Fruit fly (Drosophila melanogaster) whole organism, adult: Measurements from ENCODE around the gene Fibp.
A peak's percentile ranks its signal among the peaks of the same experiment; 100 is the strongest.

Experiments
- CG14711 ChIP-seq: fragments of 200-800 bp; sonication (Bioruptor generic); optimal IDR thresholded peaks from 2 replicates; lab custom pipeline; 2018; ENCODE audit warnings: missing biosample characterization, mild to moderate bottlenecking, missing genetic modification characterization, moderate library complexity
- Clk ChIP-seq: fragments of 200-800 bp; sonication (Bioruptor generic); optimal IDR thresholded peaks from 2 replicates; lab custom pipeline; 2017; ENCODE audit warnings: missing biosample characterization, missing genetic modification characterization
- Hr96 ChIP-seq: fragments of 200-800 bp; sonication (Bioruptor generic); optimal IDR thresholded peaks from 2 replicates; lab custom pipeline; 2016; ENCODE audit warnings: missing biosample characterization, missing genetic modification characterization
- cnc ChIP-seq, 2 experiments: fragments of >200 bp; optimal IDR thresholded peaks; 2 replicates each; lab custom pipeline; 2017

DNA sequence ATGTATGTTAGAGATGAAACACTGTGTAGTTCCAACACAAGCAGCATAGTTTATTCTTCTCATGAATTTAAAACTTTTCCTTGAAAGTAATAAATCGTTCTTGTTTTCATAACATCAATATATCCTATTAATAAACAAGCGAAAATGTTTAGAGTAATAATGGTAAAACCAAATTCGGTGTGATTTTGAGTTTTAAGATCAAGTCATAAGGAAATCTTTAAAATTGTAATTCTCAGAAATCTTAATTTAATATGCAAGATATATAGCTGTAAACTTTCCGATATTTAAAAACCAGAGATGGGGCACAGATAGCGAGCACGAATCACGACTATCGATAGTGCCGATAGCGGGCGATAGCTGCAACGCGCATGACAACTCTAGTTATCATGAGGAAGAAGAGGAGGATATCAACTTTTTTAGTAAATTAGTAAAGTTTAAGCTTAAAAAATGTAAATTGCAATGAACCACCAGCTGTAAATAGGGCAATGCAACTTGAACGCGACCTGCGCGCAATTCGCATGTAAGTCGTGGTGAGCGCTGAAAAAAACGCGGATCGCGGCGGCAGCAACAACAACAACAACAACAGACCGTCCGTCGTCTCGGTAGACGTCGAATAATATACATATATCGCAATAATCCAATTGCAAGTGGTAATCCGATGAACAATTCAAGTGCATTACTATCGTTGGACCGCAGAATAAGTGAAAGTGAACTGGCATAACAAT is at the start of gene Fibp, which contains the start of gene Deaf1:
- TF ChIP-seq cnc (optimal IDR thresholded peaks at IDR 0.05; lab: Kevin White, UChicago) = no peak
- peak; percentile 66 for TF ChIP-seq Clk (GFP tag; lab: Kevin White, UChicago)
- peak; percentile 88 for TF ChIP-seq Hr96
- peak; percentile 96 for TF ChIP-seq CG14711 (tag; lab: Kevin White, UChicago)
